Worm (Caenorhabditis elegans) whole organism, early embryonic: ENCODE results near the gene Y43F8B.13.

Experiments
- aly-1 ChIP-seq: sonication (generic microtip); optimal IDR thresholded peaks from 2 replicates; lab custom pipeline; 2016; ENCODE audit warnings: missing genetic modification characterization, missing compliant biosample characterization
- ama-1 ChIP-seq: fragments of 150-350 bp; optimal IDR thresholded peaks from 2 replicates; lab custom pipeline; 2014
- ceh-36 ChIP-seq: sonication (generic microtip); optimal IDR thresholded peaks from 2 replicates; lab custom pipeline; 2016; ENCODE audit warnings: missing genetic modification characterization, inconsistent platforms, missing compliant biosample characterization
- ets-7 ChIP-seq: sonication (generic microtip); optimal IDR thresholded peaks from 2 replicates; lab custom pipeline; 2016; ENCODE audit warnings: missing genotype, missing genetic modification characterization, missing compliant biosample characterization
- flt-1 ChIP-seq: fragments of 200-800 bp; sonication (Bioruptor generic); IDR thresholded peaks from 2 replicates; pipeline ENCODE4 v1.3.6; 2022; ENCODE audit warnings: missing genetic modification characterization, missing compliant biosample characterization
- hmbx-1 ChIP-seq: sonication (generic microtip); optimal IDR thresholded peaks from 2 replicates; lab custom pipeline; 2016; ENCODE audit warnings: mild to moderate bottlenecking, missing genetic modification characterization, missing compliant biosample characterization
- sea-1 ChIP-seq: fragments of 200-800 bp; sonication (Bioruptor generic); conservative IDR thresholded peaks from 2 replicates; pipeline ENCODE4 v1.3.6; 2022; ENCODE audit warnings: missing genetic modification characterization, missing compliant biosample characterization
- tbx-37 ChIP-seq: fragments of 200-800 bp; sonication (Bioruptor generic); conservative IDR thresholded peaks from 2 replicates; pipeline ENCODE4 v1.3.6; 2022; ENCODE audit warnings: missing genetic modification reagents, missing genetic modification characterization, missing compliant biosample characterization

DNA sequence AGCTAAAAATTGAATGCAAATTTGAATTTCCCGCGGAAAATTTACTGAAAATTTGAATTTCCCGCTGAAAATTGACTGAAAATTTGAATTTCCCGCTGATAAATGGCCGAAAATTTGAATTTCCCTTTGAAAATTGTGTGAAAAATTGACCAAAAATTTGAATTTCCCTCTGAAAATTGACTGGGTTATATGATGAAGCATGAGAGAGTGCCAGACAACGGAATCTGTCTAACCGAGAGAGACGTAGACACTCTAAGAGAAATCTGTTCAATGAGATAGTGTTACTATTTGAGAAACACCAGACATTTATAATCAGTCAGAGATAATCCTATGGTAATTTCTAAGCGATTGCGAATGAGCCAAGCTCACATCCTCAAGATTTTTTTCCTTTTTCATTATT is 21.6 kb downstream of the Y43F8B.13 start:
- TF ChIP-seq flt-1 = no peak
- no peak for TF ChIP-seq aly-1
- TF ChIP-seq tbx-37 (GFP tag; lab: Robert Waterston, UW) = no peak
- TF ChIP-seq hmbx-1 (tag; lab: Kevin White, UChicago) = no peak
- TF ChIP-seq ama-1 (lab: Kevin White, UChicago) = no peak
- TF ChIP-seq ceh-36 (tag; lab: Kevin White, UChicago) = no peak
- no peak for TF ChIP-seq ets-7 (tag; lab: Kevin White, UChicago)
- TF ChIP-seq sea-1 = no peak
